Worm (Caenorhabditis elegans) whole organism, young adult: ENCODE data around the gene lro-1.

Source experiments
- B0019.2 ChIP-seq: fragments of 200-800 bp; sonication (Bioruptor generic); conservative IDR thresholded peaks from 2 replicates; pipeline ENCODE4 v1.3.6; 2022; ENCODE audit warnings: missing genetic modification reagents, missing genetic modification characterization, missing compliant biosample characterization
- B0261.1 ChIP-seq: sonication (generic microtip); optimal IDR thresholded peaks from 2 replicates; lab custom pipeline; 2016; ENCODE audit warnings: mild to moderate bottlenecking, missing genetic modification characterization, moderate library complexity, missing compliant biosample characterization
- B0336.3 ChIP-seq: fragments of 200-800 bp; sonication (Bioruptor generic); IDR thresholded peaks from 2 replicates; pipeline ENCODE4 v1.3.6; 2022; ENCODE audit warnings: missing genetic modification characterization, missing compliant biosample characterization
- F10E7.11 ChIP-seq: sonication (generic microtip); optimal IDR thresholded peaks from 2 replicates; lab custom pipeline; 2017; ENCODE audit warnings: mild to moderate bottlenecking, missing genetic modification characterization, moderate library complexity, missing compliant biosample characterization
- F39B2.1 ChIP-seq: fragments of 200-800 bp; sonication (Bioruptor generic); IDR thresholded peaks from 2 replicates; pipeline ENCODE4 v1.3.6; 2022; ENCODE audit warnings: missing genetic modification reagents, missing genetic modification characterization, missing compliant biosample characterization
- F52B5.7 ChIP-seq: sonication (generic microtip); optimal IDR thresholded peaks from 2 replicates; lab custom pipeline; 2016; ENCODE audit warnings: mild to moderate bottlenecking, missing genetic modification characterization, missing compliant biosample characterization
- K12H6.12 ChIP-seq: fragments of 200-800 bp; sonication (Bioruptor generic); optimal IDR thresholded peaks from 2 replicates; lab custom pipeline; 2018; ENCODE audit warnings: mild to moderate bottlenecking, missing genetic modification characterization, missing compliant biosample characterization
- Y53G8AR.9 ChIP-seq: fragments of 200-800 bp; sonication (Bioruptor generic); conservative IDR thresholded peaks from 2 replicates; pipeline ENCODE4 v1.3.6; 2022; ENCODE audit warnings: missing genetic modification reagents, missing genetic modification characterization, missing compliant biosample characterization
- Y56A3A.18 ChIP-seq: fragments of 200-800 bp; sonication (Bioruptor generic); IDR thresholded peaks from 2 replicates; pipeline ENCODE4 v1.3.6; 2022; ENCODE audit warnings: missing genetic modification reagents, missing genetic modification characterization, missing compliant biosample characterization
- Y95B8A.8 ChIP-seq: fragments of 200-800 bp; sonication (Bioruptor generic); IDR thresholded peaks from 2 replicates; pipeline ENCODE4 v1.3.6; 2022; ENCODE audit warnings: missing genetic modification reagents, missing genetic modification characterization, missing compliant biosample characterization
- ZK185.1 ChIP-seq: sonication (generic microtip); optimal IDR thresholded peaks from 2 replicates; lab custom pipeline; 2016; ENCODE audit warnings: mild to moderate bottlenecking, missing genetic modification characterization, missing compliant biosample characterization; ENCODE audit not compliant: poor library complexity, severe bottlenecking
- aptf-2 ChIP-seq: fragments of 200-800 bp; sonication (Bioruptor generic); conservative IDR thresholded peaks from 2 replicates; pipeline ENCODE4 v1.3.6; 2022; ENCODE audit warnings: missing genetic modification reagents, missing genetic modification characterization, missing compliant biosample characterization
- athp-1 ChIP-seq: sonication (generic microtip); optimal IDR thresholded peaks from 2 replicates; lab custom pipeline; 2017; ENCODE audit warnings: mild to moderate bottlenecking, missing genetic modification characterization, missing compliant biosample characterization
- attf-3 ChIP-seq: fragments of 200-800 bp; sonication (Bioruptor generic); conservative IDR thresholded peaks from 2 replicates; pipeline ENCODE4 v1.3.6; 2022; ENCODE audit warnings: missing genetic modification reagents, missing genetic modification characterization, missing compliant biosample characterization
- bed-2 ChIP-seq: fragments of 200-800 bp; sonication (Bioruptor generic); IDR thresholded peaks from 2 replicates; pipeline ENCODE4 v1.3.6; 2022; ENCODE audit warnings: missing genetic modification reagents, missing genetic modification characterization, missing compliant biosample characterization
- cebp-1 ChIP-seq, 2 experiments: fragments of 200-800 bp in 1 of 2; sonication (Bioruptor generic) in 1 of 2; sonication (generic microtip) in 1 of 2; IDR thresholded peaks in 1 of 2; optimal IDR thresholded peaks in 1 of 2; 2 replicates each; pipeline versions ENCODE4 v1.3.6 to Lab custom; 2017 to 2022; ENCODE audit warnings: missing compliant biosample characterization in 2 of 2, missing genetic modification characterization in 2 of 2, mild to moderate bottlenecking in 1 of 2, missing genetic modification reagents in 1 of 2, moderate library complexity in 1 of 2
- ceh-27 ChIP-seq: fragments of 200-800 bp; sonication (Bioruptor generic); optimal IDR thresholded peaks from 2 replicates; lab custom pipeline; 2018; ENCODE audit warnings: mild to moderate bottlenecking, missing genetic modification characterization, moderate library complexity, missing compliant biosample characterization
- chd-7 ChIP-seq: sonication (generic microtip); optimal IDR thresholded peaks from 2 replicates; lab custom pipeline; 2016; ENCODE audit warnings: mild to moderate bottlenecking, missing genetic modification characterization, moderate library complexity, missing compliant biosample characterization
- die-1 ChIP-seq: sonication (generic microtip); optimal IDR thresholded peaks from 2 replicates; lab custom pipeline; 2016; ENCODE audit warnings: missing genotype, mild to moderate bottlenecking, missing genetic modification characterization, missing compliant biosample characterization
- dpl-1 ChIP-seq: fragments of 150-350 bp; optimal IDR thresholded peaks from 2 replicates; lab custom pipeline; 2014; ENCODE audit warnings: missing biosample characterization, missing genetic modification reagents, missing genetic modification characterization
- efl-1 ChIP-seq: fragments of 150-350 bp; optimal IDR thresholded peaks from 2 replicates; lab custom pipeline; 2014; ENCODE audit warnings: missing biosample characterization, missing genetic modification reagents, missing genetic modification characterization
- ekl-4 ChIP-seq: fragments of 200-800 bp; sonication (Bioruptor generic); IDR thresholded peaks from 2 replicates; pipeline ENCODE4 v1.3.6; 2022; ENCODE audit warnings: missing genetic modification reagents, missing genetic modification characterization, missing compliant biosample characterization
- him-1 ChIP-seq: sonication (generic microtip); optimal IDR thresholded peaks from 2 replicates; lab custom pipeline; 2016; ENCODE audit warnings: missing genotype, missing genetic modification reagents, missing genetic modification characterization, missing compliant biosample characterization
- hrde-1 ChIP-seq: sonication (generic microtip); optimal IDR thresholded peaks from 2 replicates; lab custom pipeline; 2016; ENCODE audit warnings: missing genetic modification characterization, mild to moderate bottlenecking, missing compliant biosample characterization, moderate library complexity, missing genotype, missing genetic modification reagents, borderline replicate concordance
- let-607 ChIP-seq, 2 experiments: fragments of 200-800 bp in 1 of 2; sonication (Bioruptor generic) in 1 of 2; sonication (generic microtip) in 1 of 2; optimal IDR thresholded peaks; 2 replicates each; lab custom pipeline; 2016 to 2018; ENCODE audit warnings: mild to moderate bottlenecking in 2 of 2, missing compliant biosample characterization in 2 of 2, missing genetic modification characterization in 2 of 2, moderate library complexity in 2 of 2, missing genotype in 1 of 2
- lin-26 ChIP-seq: fragments of 200-800 bp; sonication (Bioruptor generic); IDR thresholded peaks from 2 replicates; pipeline ENCODE4 v1.3.6; 2022; ENCODE audit warnings: missing genetic modification reagents, missing genetic modification characterization, missing compliant biosample characterization
- lin-40 ChIP-seq: sonication (generic microtip); optimal IDR thresholded peaks from 2 replicates; lab custom pipeline; 2016; ENCODE audit warnings: missing genetic modification characterization, mild to moderate bottlenecking, missing compliant biosample characterization, missing genotype, missing genetic modification reagents
- lir-1 ChIP-seq: fragments of 200-800 bp; sonication (Bioruptor generic); conservative IDR thresholded peaks from 2 replicates; pipeline ENCODE4 v1.3.6; 2022; ENCODE audit warnings: missing genetic modification reagents, missing genetic modification characterization, missing compliant biosample characterization
- lsl-1 ChIP-seq: fragments of 200-800 bp; sonication (Bioruptor generic); optimal IDR thresholded peaks from 2 replicates; lab custom pipeline; 2018; ENCODE audit warnings: mild to moderate bottlenecking, missing genetic modification characterization, moderate library complexity, missing compliant biosample characterization
- madf-6 ChIP-seq: fragments of 200-800 bp; sonication (Bioruptor generic); IDR thresholded peaks from 2 replicates; pipeline ENCODE4 v1.3.6; 2022; ENCODE audit warnings: missing genetic modification reagents, missing genetic modification characterization, missing compliant biosample characterization
- mel-28 ChIP-seq: sonication (generic microtip); optimal IDR thresholded peaks from 2 replicates; lab custom pipeline; 2016; ENCODE audit warnings: borderline replicate concordance, mild to moderate bottlenecking, missing genetic modification characterization, missing compliant biosample characterization
- nfya-2 ChIP-seq: fragments of 200-800 bp; sonication (Bioruptor generic); IDR thresholded peaks from 2 replicates; pipeline ENCODE4 v1.3.6; 2022; ENCODE audit warnings: missing genetic modification reagents, missing genetic modification characterization, missing compliant biosample characterization
- nfyb-1 ChIP-seq: fragments of 200-800 bp; sonication (Bioruptor generic); IDR thresholded peaks from 2 replicates; pipeline ENCODE4 v1.3.6; 2022; ENCODE audit warnings: missing genetic modification reagents, missing genetic modification characterization, missing compliant biosample characterization
- nhr-120 ChIP-seq: fragments of 200-800 bp; sonication (Bioruptor generic); IDR thresholded peaks from 2 replicates; pipeline ENCODE4 v1.3.6; 2022; ENCODE audit warnings: missing genetic modification characterization, missing compliant biosample characterization
- nhr-179 ChIP-seq: sonication (generic microtip); optimal IDR thresholded peaks from 2 replicates; lab custom pipeline; 2016; ENCODE audit warnings: mild to moderate bottlenecking, missing genetic modification characterization, missing compliant biosample characterization
- nhr-90 ChIP-seq: sonication (generic microtip); optimal IDR thresholded peaks from 2 replicates; lab custom pipeline; 2016; ENCODE audit warnings: missing genotype, mild to moderate bottlenecking, missing genetic modification characterization, missing compliant biosample characterization
- pbrm-1 ChIP-seq: fragments of 200-800 bp; sonication (Bioruptor generic); IDR thresholded peaks from 2 replicates; pipeline ENCODE4 v1.3.6; 2022; ENCODE audit warnings: missing genetic modification reagents, missing genetic modification characterization, missing compliant biosample characterization
- sdz-38 ChIP-seq: sonication (generic microtip); optimal IDR thresholded peaks from 2 replicates; lab custom pipeline; 2016; ENCODE audit warnings: missing genotype, missing genetic modification characterization, missing compliant biosample characterization
- sea-2 ChIP-seq: fragments of 200-800 bp; sonication (Bioruptor generic); IDR thresholded peaks from 2 replicates; pipeline ENCODE4 v1.3.6; 2022; ENCODE audit warnings: missing genetic modification characterization, missing compliant biosample characterization
- unc-130 ChIP-seq: sonication (generic microtip); optimal IDR thresholded peaks from 2 replicates; lab custom pipeline; 2016; ENCODE audit warnings: missing genetic modification reagents, missing genetic modification characterization, missing compliant biosample characterization
- unc-62 ChIP-seq: fragments of 150-350 bp; optimal IDR thresholded peaks from 2 replicates; lab custom pipeline; 2014; ENCODE audit warnings: missing biosample characterization, missing genetic modification reagents, missing genetic modification characterization
- zim-3 ChIP-seq: sonication (generic microtip); optimal IDR thresholded peaks from 2 replicates; lab custom pipeline; 2017; ENCODE audit warnings: mild to moderate bottlenecking, missing genetic modification characterization, moderate library complexity, missing compliant biosample characterization
- ztf-22 ChIP-seq: fragments of 200-800 bp; sonication (Bioruptor generic); optimal IDR thresholded peaks from 2 replicates; lab custom pipeline; 2018; ENCODE audit warnings: mild to moderate bottlenecking, missing genetic modification characterization, moderate library complexity, missing compliant biosample characterization
- ztf-25 ChIP-seq: fragments of 200-800 bp; sonication (Bioruptor generic); IDR thresholded peaks from 2 replicates; pipeline ENCODE4 v1.3.6; 2022; ENCODE audit warnings: missing genetic modification reagents, missing genetic modification characterization, missing compliant biosample characterization
- ztf-6 ChIP-seq: fragments of 200-800 bp; sonication (Bioruptor generic); IDR thresholded peaks from 2 replicates; pipeline ENCODE4 v1.3.6; 2022; ENCODE audit warnings: missing genetic modification reagents, missing genetic modification characterization, missing compliant biosample characterization

Gene lro-1

DNA sequence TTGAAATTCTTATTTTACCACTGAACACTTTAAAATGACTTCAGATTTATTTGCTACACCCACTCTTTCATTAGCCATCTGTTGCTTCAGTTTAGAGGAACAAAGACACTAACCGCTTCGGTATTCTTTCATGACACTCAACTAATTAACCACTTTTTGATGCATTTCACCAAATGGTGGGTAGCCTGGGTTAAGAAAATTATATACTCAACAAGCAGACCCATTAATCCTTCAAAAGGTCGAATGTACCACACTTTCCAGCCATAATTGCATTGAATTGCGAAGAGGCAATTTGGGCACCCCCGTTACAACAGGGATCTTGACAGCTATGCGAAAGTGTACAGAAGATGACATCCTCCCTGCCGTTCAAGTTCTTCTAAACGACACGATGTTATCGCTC, 13.5 kb upstream of the lro-1 start:
- TF ChIP-seq aptf-2 (GFP tag; lab: Robert Waterston, UW), result no peak

ce11 chrX:6259081-6259480, 12.8 kb upstream of the lro-1 start:
- no peak for TF ChIP-seq sea-2 (GFP tag; lab: Robert Waterston, UW)
- TF ChIP-seq unc-62 (GFP tag; lab: Kevin White, UChicago), result no peak
- no peak for TF ChIP-seq ztf-22 (GFP tag; lab: Kevin White, UChicago)
- no peak for TF ChIP-seq F52B5.7 (tag; lab: Kevin White, UChicago)
- no peak for TF ChIP-seq nfyb-1 (GFP tag; lab: Robert Waterston, UW)
- no peak for TF ChIP-seq lir-1
- no peak for TF ChIP-seq ztf-6 (GFP tag; lab: Robert Waterston, UW)
- no peak for TF ChIP-seq Y56A3A.18 (GFP tag; lab: Robert Waterston, UW)
- no peak for TF ChIP-seq unc-130
- TF ChIP-seq him-1 (tag; lab: Kevin White, UChicago), result no peak
- TF ChIP-seq B0019.2 (GFP tag; lab: Robert Waterston, UW), result no peak
- no peak for TF ChIP-seq nhr-90 (tag; lab: Kevin White, UChicago)
- no peak for TF ChIP-seq lin-26
- TF ChIP-seq ztf-25 (GFP tag; lab: Robert Waterston, UW), result no peak
- no peak for TF ChIP-seq pbrm-1 (GFP tag; lab: Robert Waterston, UW)
- no peak for TF ChIP-seq chd-7
- TF ChIP-seq efl-1 (GFP tag; lab: Kevin White, UChicago), result no peak
- no peak for TF ChIP-seq F10E7.11 (tag; lab: Kevin White, UChicago)
- no peak for TF ChIP-seq mel-28

DNA sequence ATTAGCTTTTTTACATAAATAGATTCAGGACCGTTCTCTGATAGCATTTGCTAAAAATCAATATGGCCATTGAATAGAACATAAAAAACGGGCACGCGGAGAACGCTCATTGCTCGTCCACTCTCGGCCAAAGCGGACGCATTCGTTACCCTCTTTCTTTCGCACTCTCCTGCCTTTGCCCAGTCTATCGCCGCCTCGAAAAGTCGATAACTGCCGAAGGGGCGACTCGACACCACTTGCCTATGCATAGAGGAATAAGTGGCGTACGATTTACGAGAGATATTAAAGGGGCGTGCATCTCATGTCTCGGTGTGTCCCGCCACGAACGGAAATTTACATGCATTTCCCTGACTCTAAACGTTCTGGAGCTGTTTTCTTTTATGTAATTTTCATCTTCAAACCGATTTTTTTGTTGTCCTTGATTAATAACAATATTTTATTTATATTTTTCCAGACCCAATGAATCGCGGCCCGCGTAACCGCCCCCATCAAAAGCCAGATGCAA, 8.6 kb upstream of the lro-1 start, which contains the start of gene W05H9.4:
Gene W05H9.4, plus strand, starts transcription at position 455 of the 505 bp plus-strand sequence.
- TF ChIP-seq attf-3 (GFP tag; lab: Robert Waterston, UW) (no peak), B0261.1 (tag; lab: Kevin White, UChicago) (no peak), ekl-4 (GFP tag; lab: Robert Waterston, UW) (no peak), Y53G8AR.9 (no peak), bed-2 (GFP tag; lab: Robert Waterston, UW) (no peak), hrde-1 (tag; lab: Kevin White, UChicago) (no peak), him-1 (tag; lab: Kevin White, UChicago) (no peak), lsl-1 (no peak), athp-1 (no peak), lin-40 (peak; percentile 20), sdz-38 (tag; lab: Kevin White, UChicago) (no peak), nfya-2 (no peak), pbrm-1 (GFP tag; lab: Robert Waterston, UW) (0 out of 2 replicates have a peak, but pooled peaks have one; percentile 19), dpl-1 (GFP tag; lab: Kevin White, UChicago) (no peak), ZK185.1 (tag; lab: Kevin White, UChicago) (peak; percentile 19), die-1 (tag; lab: Kevin White, UChicago) (no peak), ztf-22 (GFP tag; lab: Kevin White, UChicago) (no peak), Y95B8A.8 (GFP tag; lab: Robert Waterston, UW) (no peak), F39B2.1 (GFP tag; lab: Robert Waterston, UW) (no peak), ceh-27 (GFP tag; lab: Kevin White, UChicago) (peak; percentile 36), nhr-120 (GFP tag; lab: Robert Waterston, UW) (no peak), let-607 (tag; optimal IDR thresholded peaks at IDR 0.05; lab: Kevin White, UChicago) (no peak), aptf-2 (GFP tag; lab: Robert Waterston, UW) (no peak), madf-6 (GFP tag; lab: Robert Waterston, UW) (no peak), cebp-1 (GFP tag; IDR thresholded peaks at IDR 0.05; lab: Robert Waterston, UW) (no peak), cebp-1 (tag; optimal IDR thresholded peaks at IDR 0.05; lab: Kevin White, UChicago) (no peak), lin-26 (no peak), zim-3 (no peak), B0336.3 (no peak), K12H6.12 (tag; lab: Kevin White, UChicago) (peak; percentile 18), nhr-179 (tag; lab: Kevin White, UChicago) (no peak)
